Fruit fly (Drosophila melanogaster): ENCODE data around the gene CG31445.

DNA sequence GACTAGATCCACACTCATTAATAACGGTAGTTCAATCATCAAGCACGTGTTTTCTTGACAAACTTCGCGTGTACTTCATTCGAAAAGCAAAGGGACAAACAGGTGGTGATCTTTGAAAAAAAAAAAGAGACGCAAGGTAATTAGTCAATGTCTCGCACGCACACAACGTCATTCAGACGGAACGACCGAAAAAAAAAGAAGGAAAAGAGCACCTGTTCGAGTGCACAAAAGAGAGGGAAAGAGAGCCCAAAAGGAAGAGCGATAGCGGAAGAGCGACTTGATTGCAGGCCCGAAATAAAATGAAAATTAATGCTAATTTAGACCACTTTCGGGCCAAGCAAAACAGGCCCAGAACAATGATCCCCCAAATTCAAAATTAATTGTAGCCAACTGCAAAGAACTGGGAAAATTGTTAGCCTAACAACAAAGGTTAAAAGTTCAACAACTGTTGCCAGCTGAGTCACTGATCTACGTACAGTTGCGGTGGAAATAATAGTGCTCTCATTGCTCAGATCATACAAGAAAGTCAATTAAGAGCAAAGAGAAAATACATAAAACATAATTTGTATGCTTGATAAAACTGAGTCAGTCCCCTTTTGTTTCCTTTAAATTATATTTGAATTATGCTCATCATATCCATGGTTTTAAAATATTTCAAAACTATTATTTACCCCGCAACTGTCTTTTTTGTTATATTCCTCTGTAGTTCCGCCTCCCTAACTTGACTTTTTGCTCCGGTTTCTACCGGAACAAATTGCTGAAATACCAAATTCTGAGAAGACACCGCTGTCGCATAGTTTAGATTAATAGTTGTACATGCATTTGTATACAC lies 28.8 kb downstream of the CG31445 start:
- TF ChIP-seq Mnt (GFP tag; optimal IDR thresholded peaks at IDR 0.05), result no peak
- no peak for TF ChIP-seq Crg-1 (GFP tag; optimal IDR thresholded peaks at IDR 0.05)
- TF ChIP-seq CG7045 (GFP tag; optimal IDR thresholded peaks at IDR 0.05), result no peak
- no peak for TF ChIP-seq pad (GFP tag; optimal IDR thresholded peaks at IDR 0.05)

Measured in whole organism, adult.